Worm (Caenorhabditis elegans) whole organism, young adult: ENCODE measurements around the gene C31H2.4.
A peak's percentile ranks its signal among the peaks of the same experiment; 100 is the strongest.

Experiments used
- B0261.1 ChIP-seq: sonication (generic microtip); optimal IDR thresholded peaks from 2 replicates; lab custom pipeline; 2016; ENCODE audit warnings: mild to moderate bottlenecking, missing genetic modification characterization, moderate library complexity, missing compliant biosample characterization
- C06A6.2 ChIP-seq: fragments of 200-800 bp; sonication (Bioruptor generic); conservative IDR thresholded peaks from 2 replicates; pipeline ENCODE4 v1.3.6; 2022; ENCODE audit warnings: missing genetic modification characterization, missing compliant biosample characterization
- D2030.7 ChIP-seq: fragments of 200-800 bp; sonication (Bioruptor generic); IDR thresholded peaks from 2 replicates; pipeline ENCODE4 v1.3.6; 2022; ENCODE audit warnings: missing genetic modification reagents, missing genetic modification characterization, missing compliant biosample characterization
- F22D6.2 ChIP-seq: sonication (generic microtip); optimal IDR thresholded peaks from 2 replicates; lab custom pipeline; 2016; ENCODE audit warnings: mild to moderate bottlenecking, missing genetic modification characterization, missing compliant biosample characterization
- F33H1.4 ChIP-seq: fragments of 200-800 bp; sonication (Bioruptor generic); IDR thresholded peaks from 2 replicates; pipeline ENCODE4 v1.3.6; 2022; ENCODE audit warnings: missing genetic modification reagents, missing genetic modification characterization, missing compliant biosample characterization
- F55B11.4 ChIP-seq: sonication (generic microtip); optimal IDR thresholded peaks from 2 replicates; lab custom pipeline; 2016; ENCODE audit warnings: missing compliant biosample characterization, missing genetic modification characterization, borderline replicate concordance; ENCODE audit not compliant: insufficient read depth
- F57A8.1 ChIP-seq: fragments of 200-800 bp; sonication (Bioruptor generic); optimal IDR thresholded peaks from 2 replicates; lab custom pipeline; 2018; ENCODE audit warnings: mild to moderate bottlenecking, missing genetic modification characterization, moderate library complexity, missing compliant biosample characterization
- F57C9.4 ChIP-seq: sonication (generic microtip); optimal IDR thresholded peaks from 2 replicates; lab custom pipeline; 2017; ENCODE audit warnings: mild to moderate bottlenecking, missing genetic modification characterization, missing compliant biosample characterization
- K11D2.4 ChIP-seq: fragments of 200-800 bp; sonication (Bioruptor generic); IDR thresholded peaks from 2 replicates; pipeline ENCODE4 v1.3.6; 2022; ENCODE audit warnings: missing genetic modification reagents, missing genetic modification characterization, missing compliant biosample characterization
- Y79H2A.3 ChIP-seq: fragments of 200-800 bp; sonication (Bioruptor generic); conservative IDR thresholded peaks from 2 replicates; pipeline ENCODE4 v1.3.6; 2022; ENCODE audit warnings: missing genetic modification reagents, missing genetic modification characterization, missing compliant biosample characterization
- akir-1 ChIP-seq: fragments of 200-800 bp; sonication (Bioruptor generic); optimal IDR thresholded peaks from 2 replicates; lab custom pipeline; 2018; ENCODE audit warnings: mild to moderate bottlenecking, missing genetic modification characterization, moderate library complexity, missing compliant biosample characterization
- ama-1 ChIP-seq, 3 experiments: fragments of 150-350 bp in 1 of 3; sonication (generic microtip) in 2 of 3; optimal IDR thresholded peaks; 2 replicates each; lab custom pipeline; 2014 to 2018; ENCODE audit warnings: missing biosample characterization in 2 of 3, missing genetic modification characterization in 2 of 3, missing genetic modification reagents in 2 of 3
- aptf-2 ChIP-seq: fragments of 200-800 bp; sonication (Bioruptor generic); conservative IDR thresholded peaks from 2 replicates; pipeline ENCODE4 v1.3.6; 2022; ENCODE audit warnings: missing genetic modification reagents, missing genetic modification characterization, missing compliant biosample characterization
- aptf-3 ChIP-seq: fragments of 200-800 bp; sonication (Bioruptor generic); IDR thresholded peaks from 2 replicates; pipeline ENCODE4 v1.3.6; 2022; ENCODE audit warnings: missing genetic modification characterization, missing compliant biosample characterization
- athp-1 ChIP-seq: sonication (generic microtip); optimal IDR thresholded peaks from 2 replicates; lab custom pipeline; 2017; ENCODE audit warnings: mild to moderate bottlenecking, missing genetic modification characterization, missing compliant biosample characterization
- attf-5 ChIP-seq: fragments of 200-800 bp; sonication (Bioruptor generic); optimal IDR thresholded peaks from 2 replicates; lab custom pipeline; 2018; ENCODE audit warnings: mild to moderate bottlenecking, missing genetic modification characterization, missing compliant biosample characterization
- attf-6 ChIP-seq: fragments of 200-800 bp; sonication (Bioruptor generic); IDR thresholded peaks from 2 replicates; pipeline ENCODE4 v1.3.6; 2022; ENCODE audit warnings: missing genetic modification reagents, missing genetic modification characterization, missing compliant biosample characterization
- cebp-1 ChIP-seq, 2 experiments: fragments of 200-800 bp in 1 of 2; sonication (Bioruptor generic) in 1 of 2; sonication (generic microtip) in 1 of 2; IDR thresholded peaks in 1 of 2; optimal IDR thresholded peaks in 1 of 2; 2 replicates each; pipeline versions ENCODE4 v1.3.6 to Lab custom; 2017 to 2022; ENCODE audit warnings: missing compliant biosample characterization in 2 of 2, missing genetic modification characterization in 2 of 2, mild to moderate bottlenecking in 1 of 2, missing genetic modification reagents in 1 of 2, moderate library complexity in 1 of 2
- dpff-1 ChIP-seq: sonication (generic microtip); optimal IDR thresholded peaks from 2 replicates; lab custom pipeline; 2017; ENCODE audit warnings: mild to moderate bottlenecking, missing genetic modification characterization, missing compliant biosample characterization
- fkh-3 ChIP-seq: sonication (generic microtip); optimal IDR thresholded peaks from 2 replicates; lab custom pipeline; 2016; ENCODE audit warnings: mild to moderate bottlenecking, missing genetic modification characterization, missing compliant biosample characterization
- gei-17 ChIP-seq: fragments of 200-800 bp; sonication (Bioruptor generic); optimal IDR thresholded peaks from 2 replicates; lab custom pipeline; 2018; ENCODE audit warnings: mild to moderate bottlenecking, missing genetic modification characterization, missing compliant biosample characterization
- him-1 ChIP-seq: sonication (generic microtip); optimal IDR thresholded peaks from 2 replicates; lab custom pipeline; 2016; ENCODE audit warnings: missing genotype, missing genetic modification reagents, missing genetic modification characterization, missing compliant biosample characterization
- hlh-26 ChIP-seq: fragments of 200-800 bp; sonication (Bioruptor generic); conservative IDR thresholded peaks from 2 replicates; pipeline ENCODE4 v1.3.6; 2022; ENCODE audit warnings: missing genetic modification reagents, missing genetic modification characterization, missing compliant biosample characterization
- hmg-1.2 ChIP-seq: fragments of 200-800 bp; sonication (Bioruptor generic); IDR thresholded peaks from 2 replicates; pipeline ENCODE4 v1.3.6; 2022; ENCODE audit warnings: missing genetic modification reagents, missing genetic modification characterization, missing compliant biosample characterization
- hsf-1 ChIP-seq: fragments of 200-800 bp; sonication (Bioruptor generic); IDR thresholded peaks from 2 replicates; pipeline ENCODE4 v1.3.6; 2022; ENCODE audit warnings: missing genetic modification reagents, missing genetic modification characterization, missing compliant biosample characterization
- lag-1 ChIP-seq: fragments of 200-800 bp; sonication (Bioruptor generic); IDR thresholded peaks from 2 replicates; pipeline ENCODE4 v1.3.6; 2022; ENCODE audit warnings: missing genetic modification reagents, missing genetic modification characterization, missing compliant biosample characterization
- let-526 ChIP-seq: fragments of 200-800 bp; sonication (Bioruptor generic); IDR thresholded peaks from 2 replicates; pipeline ENCODE4 v1.3.6; 2022; ENCODE audit warnings: missing genetic modification reagents, missing genetic modification characterization, missing compliant biosample characterization
- lin-26 ChIP-seq: fragments of 200-800 bp; sonication (Bioruptor generic); IDR thresholded peaks from 2 replicates; pipeline ENCODE4 v1.3.6; 2022; ENCODE audit warnings: missing genetic modification reagents, missing genetic modification characterization, missing compliant biosample characterization
- lin-35 ChIP-seq, 3 experiments: fragments of 150-350 bp in 2 of 3; sonication (generic microtip) in 1 of 3; optimal IDR thresholded peaks; 2 replicates each; lab custom pipeline; 2014 to 2018; ENCODE audit warnings: missing biosample characterization in 3 of 3, missing genetic modification characterization in 3 of 3, missing genetic modification reagents in 3 of 3
- lin-40 ChIP-seq: sonication (generic microtip); optimal IDR thresholded peaks from 2 replicates; lab custom pipeline; 2016; ENCODE audit warnings: missing genetic modification characterization, mild to moderate bottlenecking, missing compliant biosample characterization, missing genotype, missing genetic modification reagents
- lin-54 ChIP-seq: fragments of 200-800 bp; sonication (Bioruptor generic); optimal IDR thresholded peaks from 2 replicates; lab custom pipeline; 2018; ENCODE audit warnings: mild to moderate bottlenecking, missing genetic modification characterization, missing compliant biosample characterization
- lsl-1 ChIP-seq: fragments of 200-800 bp; sonication (Bioruptor generic); optimal IDR thresholded peaks from 2 replicates; lab custom pipeline; 2018; ENCODE audit warnings: mild to moderate bottlenecking, missing genetic modification characterization, moderate library complexity, missing compliant biosample characterization
- madf-6 ChIP-seq: fragments of 200-800 bp; sonication (Bioruptor generic); IDR thresholded peaks from 2 replicates; pipeline ENCODE4 v1.3.6; 2022; ENCODE audit warnings: missing genetic modification reagents, missing genetic modification characterization, missing compliant biosample characterization
- mes-4 ChIP-seq: sonication (generic microtip); optimal IDR thresholded peaks from 2 replicates; lab custom pipeline; 2016; ENCODE audit warnings: missing genotype, missing genetic modification characterization, missing compliant biosample characterization
- nfya-1 ChIP-seq: sonication (generic microtip); optimal IDR thresholded peaks from 2 replicates; lab custom pipeline; 2017; ENCODE audit warnings: antibody characterized with exemption, missing compliant biosample characterization, missing genetic modification characterization, borderline replicate concordance; ENCODE audit not compliant: insufficient read depth
- nfya-2 ChIP-seq: fragments of 200-800 bp; sonication (Bioruptor generic); IDR thresholded peaks from 2 replicates; pipeline ENCODE4 v1.3.6; 2022; ENCODE audit warnings: missing genetic modification reagents, missing genetic modification characterization, missing compliant biosample characterization
- nhr-179 ChIP-seq: sonication (generic microtip); optimal IDR thresholded peaks from 2 replicates; lab custom pipeline; 2016; ENCODE audit warnings: mild to moderate bottlenecking, missing genetic modification characterization, missing compliant biosample characterization
- nhr-80 ChIP-seq: sonication (generic microtip); optimal IDR thresholded peaks from 2 replicates; lab custom pipeline; 2016; ENCODE audit warnings: missing genetic modification characterization, missing compliant biosample characterization
- pbrm-1 ChIP-seq: fragments of 200-800 bp; sonication (Bioruptor generic); IDR thresholded peaks from 2 replicates; pipeline ENCODE4 v1.3.6; 2022; ENCODE audit warnings: missing genetic modification reagents, missing genetic modification characterization, missing compliant biosample characterization
- rcor-1 ChIP-seq: fragments of 200-800 bp; sonication (Bioruptor generic); IDR thresholded peaks from 2 replicates; pipeline ENCODE4 v1.3.6; 2022; ENCODE audit warnings: missing genetic modification reagents, missing genetic modification characterization, missing compliant biosample characterization
- rec-8 ChIP-seq, 2 experiments: sonication (generic microtip); optimal IDR thresholded peaks; 2 replicates each; lab custom pipeline; 2016; ENCODE audit warnings: mild to moderate bottlenecking in 2 of 2, missing genetic modification characterization in 2 of 2, missing genetic modification reagents in 2 of 2, missing genotype in 2 of 2, missing biosample characterization in 1 of 2, missing compliant biosample characterization in 1 of 2, moderate library complexity in 1 of 2
- repo-1 ChIP-seq: sonication (generic microtip); optimal IDR thresholded peaks from 2 replicates; lab custom pipeline; 2017; ENCODE audit warnings: mild to moderate bottlenecking, missing genetic modification characterization, missing compliant biosample characterization
- sdz-38 ChIP-seq: sonication (generic microtip); optimal IDR thresholded peaks from 2 replicates; lab custom pipeline; 2016; ENCODE audit warnings: missing genotype, missing genetic modification characterization, missing compliant biosample characterization
- snpc-1.3 ChIP-seq: sonication (generic microtip); optimal IDR thresholded peaks from 2 replicates; lab custom pipeline; 2017; ENCODE audit warnings: missing genetic modification characterization, mild to moderate bottlenecking, missing compliant biosample characterization, antibody characterized with exemption, moderate library complexity, missing genotype, missing genetic modification reagents; ENCODE audit not compliant: insufficient read depth
- tbx-9 ChIP-seq: sonication (generic microtip); optimal IDR thresholded peaks from 2 replicates; lab custom pipeline; 2016; ENCODE audit warnings: borderline replicate concordance, missing genetic modification characterization, inconsistent platforms, missing compliant biosample characterization
- unc-130 ChIP-seq: sonication (generic microtip); optimal IDR thresholded peaks from 2 replicates; lab custom pipeline; 2016; ENCODE audit warnings: missing genetic modification reagents, missing genetic modification characterization, missing compliant biosample characterization
- ztf-28 ChIP-seq: fragments of 200-800 bp; sonication (Bioruptor generic); IDR thresholded peaks from 2 replicates; pipeline ENCODE4 v1.3.6; 2022; ENCODE audit warnings: missing genetic modification reagents, missing genetic modification characterization, missing compliant biosample characterization
- ztf-3 ChIP-seq: fragments of 200-800 bp; sonication (Bioruptor generic); optimal IDR thresholded peaks from 2 replicates; lab custom pipeline; 2018; ENCODE audit warnings: mild to moderate bottlenecking, missing genetic modification characterization, missing compliant biosample characterization

C31H2.4 gene

ce11 chrX:5165037-5165436, 5.6 kb upstream of the C31H2.4 start, which contains the start of gene mans-3 (continued):
- no peak for TF ChIP-seq nfya-1 (tag; lab: Kevin White, UChicago)
- no peak for TF ChIP-seq B0261.1 (tag; lab: Kevin White, UChicago)
- TF ChIP-seq cebp-1 (GFP tag; IDR thresholded peaks at IDR 0.05; lab: Robert Waterston, UW) = no peak
- no peak for TF ChIP-seq cebp-1 (tag; optimal IDR thresholded peaks at IDR 0.05; lab: Kevin White, UChicago)
- TF ChIP-seq F57A8.1 (GFP tag; lab: Kevin White, UChicago) = no peak
- no peak for TF ChIP-seq ama-1 (optimal IDR thresholded peaks at IDR 0.05; lab: Kevin White, UChicago)
- TF ChIP-seq ama-1 (GFP tag; optimal IDR thresholded peaks at IDR 0.05; lab: Kevin White, UChicago) = no peak
- peak; percentile 79 for TF ChIP-seq F22D6.2
- no peak for TF ChIP-seq fkh-3 (tag; lab: Kevin White, UChicago)
- peak; percentile 94 for TF ChIP-seq lin-40 (tag; lab: Kevin White, UChicago)
- TF ChIP-seq lag-1 (GFP tag; lab: Robert Waterston, UW) = no peak
- TF ChIP-seq ztf-3 (GFP tag; lab: Kevin White, UChicago) = no peak
- peak; percentile 64 for TF ChIP-seq C06A6.2 (GFP tag; lab: Robert Waterston, UW)
- peak; percentile 70 for TF ChIP-seq gei-17 (GFP tag; lab: Kevin White, UChicago)
- TF ChIP-seq akir-1 (GFP tag; lab: Kevin White, UChicago) = no peak
- no peak for TF ChIP-seq athp-1 (tag; lab: Kevin White, UChicago)
- peak; percentile 49 for TF ChIP-seq hmg-1.2
- TF ChIP-seq Y79H2A.3 (GFP tag; lab: Robert Waterston, UW) = no peak
- TF ChIP-seq F57C9.4 = no peak
- no peak for TF ChIP-seq dpff-1 (tag; lab: Kevin White, UChicago)
- TF ChIP-seq madf-6 (GFP tag; lab: Robert Waterston, UW) = no peak
- TF ChIP-seq nfya-2 (GFP tag; lab: Robert Waterston, UW) = no peak
- peak in 2 of 3 experiments; percentile 27 to 84 for TF ChIP-seq lin-35 (GFP tag; optimal IDR thresholded peaks at IDR 0.05; lab: Kevin White, UChicago)
- TF ChIP-seq snpc-1.3 (tag; lab: Kevin White, UChicago) = no peak
- TF ChIP-seq attf-6 (GFP tag; lab: Robert Waterston, UW) = no peak
- TF ChIP-seq rec-8 (tag; optimal IDR thresholded peaks at IDR 0.05; lab: Kevin White, UChicago) = no peak
- no peak for TF ChIP-seq lin-26
- no peak for TF ChIP-seq F55B11.4
- peak; percentile 95 for TF ChIP-seq nhr-80 (tag; lab: Kevin White, UChicago)
- no peak for TF ChIP-seq nhr-179 (tag; lab: Kevin White, UChicago)
- TF ChIP-seq mes-4 (tag; lab: Kevin White, UChicago) = no peak
- no peak for TF ChIP-seq aptf-2 (GFP tag; lab: Robert Waterston, UW)
- no peak for TF ChIP-seq D2030.7 (GFP tag; lab: Robert Waterston, UW)
- TF ChIP-seq aptf-3 (GFP tag; lab: Robert Waterston, UW) = no peak
- peak; percentile 71 for TF ChIP-seq lin-54 (GFP tag; lab: Kevin White, UChicago)
- TF ChIP-seq lsl-1 (GFP tag; lab: Kevin White, UChicago) = no peak
- TF ChIP-seq pbrm-1 (GFP tag; lab: Robert Waterston, UW) = peak; percentile 82
- peak; percentile 69 for TF ChIP-seq rcor-1 (GFP tag; lab: Robert Waterston, UW)
- peak; percentile 57 for TF ChIP-seq repo-1 (tag; lab: Kevin White, UChicago)
- TF ChIP-seq attf-5 = peak; percentile 88
- TF ChIP-seq F33H1.4 (GFP tag; lab: Robert Waterston, UW) = no peak
- TF ChIP-seq hsf-1 (GFP tag; lab: Robert Waterston, UW) = no peak
- TF ChIP-seq K11D2.4 = peak; percentile 85
- no peak for TF ChIP-seq sdz-38 (tag; lab: Kevin White, UChicago)
- TF ChIP-seq let-526 (GFP tag; lab: Robert Waterston, UW) = no peak
- TF ChIP-seq hlh-26 (GFP tag; lab: Robert Waterston, UW) = no peak
- no peak for TF ChIP-seq him-1 (tag; lab: Kevin White, UChicago)
- no peak for TF ChIP-seq ztf-28 (GFP tag; lab: Robert Waterston, UW)
- no peak for TF ChIP-seq unc-130 (GFP tag; lab: Kevin White, UChicago)
- TF ChIP-seq tbx-9 (tag; lab: Kevin White, UChicago) = no peak
